Worm (Caenorhabditis elegans) whole organism, L1 larva: ENCODE measurements around the gene srg-50.
A peak's percentile ranks its signal among the peaks of the same experiment; 100 is the strongest.

Experiments used
- C34B4.2 ChIP-seq: sonication (generic microtip); optimal IDR thresholded peaks from 2 replicates; lab custom pipeline; 2017; ENCODE audit warnings: mild to moderate bottlenecking, missing genetic modification characterization, missing compliant biosample characterization
- Y116A8C.19 ChIP-seq: sonication (generic microtip); optimal IDR thresholded peaks from 2 replicates; lab custom pipeline; 2016; ENCODE audit warnings: missing compliant biosample characterization, missing genetic modification characterization, borderline replicate concordance
- alr-1 ChIP-seq: fragments of 200-800 bp; sonication (Bioruptor generic); optimal IDR thresholded peaks from 2 replicates; lab custom pipeline; 2018; ENCODE audit warnings: borderline replicate concordance, mild to moderate bottlenecking, missing genetic modification characterization, missing compliant biosample characterization
- aly-2 ChIP-seq: fragments of 150-350 bp; optimal IDR thresholded peaks from 2 replicates; lab custom pipeline; 2014; ENCODE audit warnings: missing biosample characterization, missing genetic modification characterization
- ama-1 ChIP-seq: fragments of 150-350 bp; optimal IDR thresholded peaks from 2 replicates; lab custom pipeline; 2014
- blmp-1 ChIP-seq: fragments of 150-350 bp; optimal IDR thresholded peaks from 2 replicates; lab custom pipeline; 2014; ENCODE audit warnings: missing biosample characterization, missing genetic modification characterization
- ceh-63 ChIP-seq: fragments of 200-800 bp; sonication (Bioruptor generic); optimal IDR thresholded peaks from 2 replicates; lab custom pipeline; 2018; ENCODE audit warnings: mild to moderate bottlenecking, missing genetic modification characterization, missing compliant biosample characterization
- ceh-88 ChIP-seq: fragments of 200-800 bp; sonication (Bioruptor generic); IDR thresholded peaks from 2 replicates; pipeline ENCODE4 v1.3.6; 2022; ENCODE audit warnings: missing genetic modification characterization, missing compliant biosample characterization
- ceh-90 ChIP-seq: sonication (generic microtip); optimal IDR thresholded peaks from 2 replicates; lab custom pipeline; 2016; ENCODE audit warnings: missing genetic modification characterization, missing compliant biosample characterization
- dpl-1 ChIP-seq, 3 experiments: fragments of 150-350 bp in 2 of 3; sonication (generic microtip) in 1 of 3; optimal IDR thresholded peaks; 2 replicates each; lab custom pipeline; 2014 to 2017; ENCODE audit warnings: missing biosample characterization in 3 of 3, missing genetic modification characterization in 3 of 3, missing genetic modification reagents in 3 of 3
- dsc-1 ChIP-seq: sonication (generic microtip); optimal IDR thresholded peaks from 2 replicates; lab custom pipeline; 2016; ENCODE audit warnings: mild to moderate bottlenecking, missing genetic modification characterization, missing compliant biosample characterization
- efl-1 ChIP-seq, 4 experiments: fragments of 150-350 bp; optimal IDR thresholded peaks in 3 of 4; peaks in 1 of 4; 1 replicate in 1 of 4; 2 replicates in 3 of 4; lab custom pipeline; 2014; ENCODE audit warnings: missing biosample characterization in 2 of 4, missing genetic modification characterization in 2 of 4, missing genetic modification reagents in 2 of 4
- egl-13 ChIP-seq: sonication (generic microtip); optimal IDR thresholded peaks from 2 replicates; lab custom pipeline; 2016; ENCODE audit warnings: missing genotype, missing genetic modification reagents, missing genetic modification characterization, missing compliant biosample characterization
- egl-27 ChIP-seq, 2 experiments: fragments of 150-350 bp in 1 of 2; sonication (generic microtip); optimal IDR thresholded peaks; 3 replicates each; lab custom pipeline; 2017 to 2018; ENCODE audit warnings: missing biosample characterization in 2 of 2, missing genetic modification characterization in 2 of 2, missing genetic modification reagents in 2 of 2
- fkh-10 ChIP-seq: sonication (generic microtip); optimal IDR thresholded peaks from 2 replicates; lab custom pipeline; 2017; ENCODE audit warnings: missing biosample characterization, missing genetic modification reagents, missing genetic modification characterization
- fkh-8 ChIP-seq: sonication (generic microtip); optimal IDR thresholded peaks from 2 replicates; lab custom pipeline; 2016; ENCODE audit warnings: mild to moderate bottlenecking, missing genetic modification characterization, missing compliant biosample characterization
- fos-1 ChIP-seq: fragments of 150-350 bp; optimal IDR thresholded peaks from 2 replicates; lab custom pipeline; 2014; ENCODE audit warnings: missing biosample characterization, missing genetic modification characterization
- grh-1 ChIP-seq: fragments of 200-800 bp; sonication (Bioruptor generic); IDR thresholded peaks from 2 replicates; pipeline ENCODE4 v1.3.6; 2022; ENCODE audit warnings: missing genetic modification reagents, missing genetic modification characterization, missing compliant biosample characterization
- hlh-17 ChIP-seq: fragments of 200-800 bp; sonication (Bioruptor generic); optimal IDR thresholded peaks from 2 replicates; lab custom pipeline; 2018; ENCODE audit warnings: missing genetic modification characterization, mild to moderate bottlenecking, missing compliant biosample characterization, moderate library complexity, borderline replicate concordance
- hlh-4 ChIP-seq: sonication (generic microtip); optimal IDR thresholded peaks from 2 replicates; lab custom pipeline; 2016; ENCODE audit warnings: mild to moderate bottlenecking, missing genetic modification characterization, missing compliant biosample characterization
- lin-13 ChIP-seq: fragments of 150-350 bp; optimal IDR thresholded peaks from 2 replicates; lab custom pipeline; 2014; ENCODE audit warnings: missing biosample characterization, missing genetic modification reagents, missing genetic modification characterization
- lin-14 ChIP-seq: fragments of 200-800 bp; sonication (Bioruptor generic); optimal IDR thresholded peaks from 2 replicates; lab custom pipeline; 2018; ENCODE audit warnings: mild to moderate bottlenecking, missing genetic modification characterization, moderate library complexity, missing compliant biosample characterization
- lir-3 ChIP-seq: sonication (generic microtip); optimal IDR thresholded peaks from 2 replicates; lab custom pipeline; 2016; ENCODE audit warnings: mild to moderate bottlenecking, missing genetic modification characterization, moderate library complexity, missing compliant biosample characterization; ENCODE audit not compliant: poor library complexity
- lsy-2 ChIP-seq, 2 experiments: fragments of 150-350 bp; optimal IDR thresholded peaks; 2 replicates each; lab custom pipeline; 2014; ENCODE audit warnings: missing biosample characterization in 2 of 2, missing genetic modification characterization in 2 of 2
- mab-9 ChIP-seq: fragments of 200-800 bp; sonication (Bioruptor generic); IDR thresholded peaks from 2 replicates; pipeline ENCODE4 v1.3.6; 2022; ENCODE audit warnings: missing genetic modification reagents, missing genetic modification characterization, missing compliant biosample characterization
- mdl-1 ChIP-seq, 2 experiments: fragments of 150-350 bp; optimal IDR thresholded peaks; 2 replicates each; lab custom pipeline; 2014 to 2017; ENCODE audit warnings: missing biosample characterization in 2 of 2, missing genetic modification characterization in 2 of 2, inconsistent platforms in 1 of 2
- mep-1 ChIP-seq: fragments of 150-350 bp; optimal IDR thresholded peaks from 2 replicates; lab custom pipeline; 2014; ENCODE audit warnings: missing biosample characterization, missing genetic modification characterization
- nhr-11 ChIP-seq: fragments of 150-350 bp; optimal IDR thresholded peaks from 2 replicates; lab custom pipeline; 2014; ENCODE audit warnings: missing biosample characterization, missing genetic modification characterization
- nhr-12 ChIP-seq: sonication (generic microtip); optimal IDR thresholded peaks from 2 replicates; lab custom pipeline; 2017; ENCODE audit warnings: missing biosample characterization, missing genetic modification characterization
- nhr-19 ChIP-seq: fragments of 200-800 bp; sonication (Bioruptor generic); conservative IDR thresholded peaks from 2 replicates; pipeline ENCODE4 v1.3.6; 2022; ENCODE audit warnings: missing genetic modification characterization, missing compliant biosample characterization
- nhr-20 ChIP-seq: sonication (generic microtip); optimal IDR thresholded peaks from 2 replicates; lab custom pipeline; 2016; ENCODE audit warnings: mild to moderate bottlenecking, missing genetic modification characterization, missing compliant biosample characterization
- nhr-28 ChIP-seq: fragments of 150-350 bp; optimal IDR thresholded peaks from 2 replicates; lab custom pipeline; 2014; ENCODE audit warnings: missing biosample characterization, missing genetic modification characterization
- nhr-47 ChIP-seq: sonication (generic microtip); optimal IDR thresholded peaks from 2 replicates; lab custom pipeline; 2016; ENCODE audit warnings: mild to moderate bottlenecking, missing genetic modification characterization, moderate library complexity, missing compliant biosample characterization
- nhr-71 ChIP-seq: sonication (generic microtip); optimal IDR thresholded peaks from 2 replicates; lab custom pipeline; 2016; ENCODE audit warnings: mild to moderate bottlenecking, missing genetic modification characterization, moderate library complexity, missing compliant biosample characterization
- nhr-76 ChIP-seq: sonication (generic microtip); optimal IDR thresholded peaks from 2 replicates; lab custom pipeline; 2017; ENCODE audit warnings: missing biosample characterization, missing genetic modification characterization
- nhr-77 ChIP-seq: fragments of 150-350 bp; optimal IDR thresholded peaks from 2 replicates; lab custom pipeline; 2014; ENCODE audit warnings: missing biosample characterization, missing genetic modification characterization
- nhr-84 ChIP-seq: sonication (generic microtip); optimal IDR thresholded peaks from 2 replicates; lab custom pipeline; 2017; ENCODE audit warnings: missing biosample characterization, missing genetic modification characterization
- nhr-85 ChIP-seq: sonication (generic microtip); peaks from one replicate; lab custom pipeline; 2016; ENCODE audit warnings: missing genetic modification characterization, inconsistent platforms, missing compliant biosample characterization
- nhr-90 ChIP-seq: sonication (generic microtip); optimal IDR thresholded peaks from 2 replicates; lab custom pipeline; 2016; ENCODE audit warnings: mild to moderate bottlenecking, missing genetic modification characterization, missing compliant biosample characterization; ENCODE audit not compliant: poor library complexity
- pag-3 ChIP-seq: sonication (generic microtip); optimal IDR thresholded peaks from 2 replicates; lab custom pipeline; 2017; ENCODE audit warnings: missing genetic modification characterization, mild to moderate bottlenecking, missing compliant biosample characterization, antibody characterized with exemption, borderline replicate concordance; ENCODE audit not compliant: insufficient read depth
- pax-3 ChIP-seq: fragments of 200-800 bp; sonication (Bioruptor generic); optimal IDR thresholded peaks from 2 replicates; lab custom pipeline; 2018; ENCODE audit warnings: mild to moderate bottlenecking, missing genetic modification characterization, moderate library complexity, missing compliant biosample characterization
- rnt-1 ChIP-seq: sonication (generic microtip); optimal IDR thresholded peaks from 2 replicates; lab custom pipeline; 2016; ENCODE audit warnings: mild to moderate bottlenecking, missing genetic modification characterization, moderate library complexity, missing compliant biosample characterization
- snpc-4 ChIP-seq: fragments of 150-350 bp; optimal IDR thresholded peaks from 2 replicates; lab custom pipeline; 2014; ENCODE audit warnings: missing biosample characterization, missing genetic modification characterization
- snu-23 ChIP-seq: sonication (generic microtip); optimal IDR thresholded peaks from 2 replicates; lab custom pipeline; 2016; ENCODE audit warnings: missing genetic modification characterization, missing compliant biosample characterization
- sptf-1 ChIP-seq: fragments of 150-350 bp; optimal IDR thresholded peaks from 2 replicates; lab custom pipeline; 2014; ENCODE audit warnings: missing biosample characterization, missing genetic modification characterization
- tlp-1 ChIP-seq: fragments of 150-350 bp; optimal IDR thresholded peaks from 2 replicates; lab custom pipeline; 2014; ENCODE audit warnings: missing biosample characterization, missing genetic modification characterization
- unc-30 ChIP-seq: sonication (generic microtip); optimal IDR thresholded peaks from 2 replicates; lab custom pipeline; 2017; ENCODE audit warnings: missing biosample characterization, missing genetic modification characterization
- unc-98 ChIP-seq: fragments of 200-800 bp; sonication (Bioruptor generic); IDR thresholded peaks from 2 replicates; pipeline ENCODE4 v1.3.6; 2022; ENCODE audit warnings: missing genetic modification characterization, missing compliant biosample characterization
- vab-15 ChIP-seq: sonication (generic microtip); optimal IDR thresholded peaks from 2 replicates; lab custom pipeline; 2017; ENCODE audit warnings: missing genotype, mild to moderate bottlenecking, missing genetic modification characterization, missing compliant biosample characterization
- zag-1 ChIP-seq: fragments of 150-350 bp; optimal IDR thresholded peaks from 2 replicates; lab custom pipeline; 2014; ENCODE audit warnings: missing biosample characterization, missing genetic modification characterization
- ztf-11 ChIP-seq, 2 experiments: sonication (generic microtip); optimal IDR thresholded peaks; 2 replicates each; lab custom pipeline; 2016 to 2017; ENCODE audit warnings: missing genetic modification characterization in 2 of 2, missing biosample characterization in 1 of 2, missing compliant biosample characterization in 1 of 2
- ztf-4 ChIP-seq: fragments of 150-350 bp; optimal IDR thresholded peaks from 2 replicates; lab custom pipeline; 2014; ENCODE audit warnings: missing biosample characterization, missing genetic modification characterization

The srg-50 gene

DNA sequence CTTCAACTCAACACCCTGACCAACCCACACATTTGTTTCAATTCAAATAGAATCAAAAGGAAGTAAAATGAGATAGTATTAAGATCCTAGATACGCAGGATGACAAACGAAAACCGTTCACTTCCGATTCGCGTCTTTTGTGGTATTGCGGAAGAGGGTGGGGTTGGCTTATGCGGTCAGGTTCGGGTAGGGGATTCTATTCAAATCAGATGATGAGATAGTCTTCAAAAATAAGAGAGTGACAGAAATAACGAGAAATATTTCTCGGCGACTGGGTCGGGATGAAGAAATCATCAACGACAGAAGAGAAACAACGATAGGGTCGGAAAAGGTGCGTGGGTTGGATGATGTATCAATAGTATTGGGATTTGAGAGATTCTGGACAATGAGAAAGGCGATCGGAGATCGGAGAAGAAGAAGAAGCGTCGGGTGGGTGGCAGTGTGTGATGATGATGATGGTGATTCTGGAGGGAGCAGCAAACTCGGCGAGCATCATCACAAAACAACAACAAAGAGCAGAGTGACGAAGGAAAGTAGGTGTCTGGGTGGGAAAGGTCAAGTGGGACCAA lies 20.5 kb upstream of the srg-50 start:
- TF ChIP-seq nhr-28 (tag; lab: Kevin White, UChicago): no peak
- TF ChIP-seq aly-2 (tag; lab: Kevin White, UChicago): no peak
- TF ChIP-seq dsc-1 (tag; lab: Kevin White, UChicago): peak; percentile 33
- no peak for TF ChIP-seq mab-9
- no peak for TF ChIP-seq zag-1 (tag; lab: Kevin White, UChicago)
- peak; percentile 72 for TF ChIP-seq mep-1 (tag; lab: Kevin White, UChicago)
- TF ChIP-seq Y116A8C.19 (tag; lab: Kevin White, UChicago): no peak
- no peak for TF ChIP-seq sptf-1 (tag; lab: Kevin White, UChicago)
- TF ChIP-seq hlh-4 (tag; lab: Kevin White, UChicago): no peak
- peak; percentile 29 for TF ChIP-seq nhr-71
- TF ChIP-seq rnt-1 (tag; lab: Kevin White, UChicago): peak; percentile 62
- TF ChIP-seq grh-1 (GFP tag; lab: Robert Waterston, UW): no peak
- TF ChIP-seq fos-1 (tag; lab: Kevin White, UChicago): no peak
- TF ChIP-seq alr-1 (tag; lab: Kevin White, UChicago): no peak
- no peak for TF ChIP-seq efl-1 (optimal IDR thresholded peaks at IDR 0.05; lab: Kevin White, UChicago)
- no peak for TF ChIP-seq efl-1 (GFP tag; optimal IDR thresholded peaks at IDR 0.05 in 1 of 2; lab: Kevin White, UChicago)
- TF ChIP-seq nhr-12: no peak
- no peak for TF ChIP-seq dpl-1 (GFP tag; optimal IDR thresholded peaks at IDR 0.05; lab: Kevin White, UChicago)
- TF ChIP-seq ztf-4 (tag; lab: Kevin White, UChicago): no peak
- no peak for TF ChIP-seq ama-1 (lab: Kevin White, UChicago)
- TF ChIP-seq ceh-88 (GFP tag; lab: Robert Waterston, UW): no peak
- TF ChIP-seq nhr-90 (tag; lab: Kevin White, UChicago): no peak
- TF ChIP-seq blmp-1 (tag; lab: Kevin White, UChicago): peak; percentile 85
- no peak for TF ChIP-seq unc-30 (tag; lab: Kevin White, UChicago)
- no peak for TF ChIP-seq lir-3 (tag; lab: Kevin White, UChicago)
- TF ChIP-seq nhr-76 (tag; lab: Kevin White, UChicago): no peak
- TF ChIP-seq nhr-19 (GFP tag; lab: Robert Waterston, UW): peak; percentile 6; the same call in 1 of the 2 replicates
- TF ChIP-seq vab-15 (tag; lab: Kevin White, UChicago): no peak
- TF ChIP-seq lsy-2 (tag; optimal IDR thresholded peaks at IDR 0.05; lab: Kevin White, UChicago): peak in 1 of 2 experiments; percentile 25
- no peak for TF ChIP-seq nhr-11 (tag; lab: Kevin White, UChicago)
- TF ChIP-seq ceh-63: no peak
- TF ChIP-seq nhr-84 (tag; lab: Kevin White, UChicago): no peak
- peak; percentile 5 for TF ChIP-seq lin-13 (GFP tag; lab: Kevin White, UChicago)
- no peak for TF ChIP-seq hlh-17 (GFP tag; lab: Kevin White, UChicago)
- TF ChIP-seq fkh-10 (GFP tag; lab: Kevin White, UChicago): no peak
- TF ChIP-seq egl-27 (tag; optimal IDR thresholded peaks at IDR 0.05; lab: Kevin White, UChicago): no peak
- TF ChIP-seq nhr-20 (tag; lab: Kevin White, UChicago): no peak
- TF ChIP-seq lin-14: peak; percentile 83
- peak; percentile 10 for TF ChIP-seq snu-23 (GFP tag; lab: Kevin White, UChicago)
- no peak for TF ChIP-seq ceh-90 (tag; lab: Kevin White, UChicago)
- TF ChIP-seq nhr-77 (tag; lab: Kevin White, UChicago): no peak
- TF ChIP-seq nhr-85 (tag; lab: Kevin White, UChicago): peak; percentile 60
- no peak for TF ChIP-seq C34B4.2
- no peak for TF ChIP-seq pag-3
- TF ChIP-seq egl-13: no peak
- TF ChIP-seq pax-3 (tag; lab: Kevin White, UChicago): no peak
- TF ChIP-seq nhr-47 (tag; lab: Kevin White, UChicago): no peak
- TF ChIP-seq tlp-1 (tag; lab: Kevin White, UChicago): no peak
- TF ChIP-seq mdl-1 (tag; optimal IDR thresholded peaks at IDR 0.05; lab: Kevin White, UChicago): no peak
- no peak for TF ChIP-seq snpc-4 (tag; lab: Kevin White, UChicago)
- TF ChIP-seq fkh-8: no peak
- TF ChIP-seq ztf-11 (tag; optimal IDR thresholded peaks at IDR 0.05; lab: Kevin White, UChicago): no peak
- TF ChIP-seq unc-98 (GFP tag; lab: Robert Waterston, UW): no peak
